Fruit fly (Drosophila melanogaster): ENCODE data around the gene Atet.

- TF ChIP-seq insv (optimal IDR thresholded peaks at IDR 0.05) (no peak), h (optimal IDR thresholded peaks at IDR 0.05) (no peak), psq (optimal IDR thresholded peaks at IDR 0.05) (no peak)
Observed at dm6 chr2L:4365792-4366326, 32.1 kb downstream of the Atet start.
